Worm (Caenorhabditis elegans) whole organism, L2 larva: ENCODE results near the gene Y56A3A.41.

Experiments
- C34F6.9 ChIP-seq: fragments of 150-350 bp; optimal IDR thresholded peaks from 2 replicates; lab custom pipeline; 2014; ENCODE audit warnings: missing biosample characterization, missing genetic modification characterization
- F13H6.1 ChIP-seq: sonication (generic microtip); optimal IDR thresholded peaks from 2 replicates; lab custom pipeline; 2016; ENCODE audit warnings: missing genetic modification characterization, missing compliant biosample characterization
- R02D3.7 ChIP-seq: fragments of 150-350 bp; optimal IDR thresholded peaks from 2 replicates; lab custom pipeline; 2014; ENCODE audit warnings: missing biosample characterization, missing genetic modification characterization
- Y55F3AM.14 ChIP-seq: fragments of 200-800 bp; sonication (Bioruptor generic); optimal IDR thresholded peaks from 2 replicates; lab custom pipeline; 2018; ENCODE audit warnings: mild to moderate bottlenecking, missing genetic modification characterization, missing compliant biosample characterization
- ZK546.5 ChIP-seq: sonication (generic microtip); optimal IDR thresholded peaks from 2 replicates; lab custom pipeline; 2017; ENCODE audit warnings: missing biosample characterization, missing genetic modification characterization
- alr-1 ChIP-seq: fragments of 150-350 bp; optimal IDR thresholded peaks from 2 replicates; lab custom pipeline; 2014; ENCODE audit warnings: missing biosample characterization, missing genetic modification characterization
- aly-2 ChIP-seq: fragments of 150-350 bp; optimal IDR thresholded peaks from 2 replicates; lab custom pipeline; 2014; ENCODE audit warnings: missing biosample characterization, missing genetic modification characterization
- blmp-1 ChIP-seq: sonication (generic microtip); optimal IDR thresholded peaks from 2 replicates; lab custom pipeline; 2017; ENCODE audit warnings: missing genetic modification characterization, mild to moderate bottlenecking, missing compliant biosample characterization, antibody characterized with exemption, moderate library complexity; ENCODE audit not compliant: insufficient read depth
- ceh-16 ChIP-seq: fragments of 150-350 bp; optimal IDR thresholded peaks from 2 replicates; lab custom pipeline; 2014; ENCODE audit warnings: missing biosample characterization, missing genetic modification characterization
- ceh-82 ChIP-seq: fragments of 150-350 bp; optimal IDR thresholded peaks from 2 replicates; lab custom pipeline; 2014; ENCODE audit warnings: missing biosample characterization, missing genetic modification characterization
- crh-2 ChIP-seq: sonication (generic microtip); optimal IDR thresholded peaks from 2 replicates; lab custom pipeline; 2017; ENCODE audit warnings: missing biosample characterization, missing genetic modification characterization
- dmd-4 ChIP-seq: sonication (generic microtip); optimal IDR thresholded peaks from 2 replicates; lab custom pipeline; 2017; ENCODE audit warnings: missing biosample characterization, missing genetic modification characterization
- elt-1 ChIP-seq: fragments of 150-350 bp; optimal IDR thresholded peaks from 2 replicates; lab custom pipeline; 2014; ENCODE audit warnings: missing biosample characterization, missing genetic modification characterization
- elt-3 ChIP-seq: sonication (generic microtip); optimal IDR thresholded peaks from 2 replicates; lab custom pipeline; 2017; ENCODE audit warnings: missing biosample characterization, missing genetic modification characterization
- fos-1 ChIP-seq: fragments of 150-350 bp; optimal IDR thresholded peaks from 2 replicates; lab custom pipeline; 2014; ENCODE audit warnings: missing biosample characterization, missing genetic modification characterization
- gmeb-1 ChIP-seq: fragments of 150-350 bp; optimal IDR thresholded peaks from 2 replicates; lab custom pipeline; 2014; ENCODE audit warnings: missing biosample characterization, missing genetic modification characterization
- lin-11 ChIP-seq: fragments of 150-350 bp; sonication (generic microtip); optimal IDR thresholded peaks from 2 replicates; lab custom pipeline; 2014; ENCODE audit warnings: missing biosample characterization, missing genetic modification characterization, inconsistent platforms, mixed read lengths
- lin-13 ChIP-seq: fragments of 150-350 bp; optimal IDR thresholded peaks from 2 replicates; lab custom pipeline; 2014; ENCODE audit warnings: missing biosample characterization, missing genetic modification reagents, missing genetic modification characterization
- lin-39 ChIP-seq: fragments of 150-350 bp; optimal IDR thresholded peaks from 2 replicates; lab custom pipeline; 2014; ENCODE audit warnings: missing biosample characterization, missing genetic modification reagents, missing genetic modification characterization
- lsy-2 ChIP-seq, 2 experiments: fragments of 150-350 bp in 1 of 2; sonication (generic microtip) in 1 of 2; optimal IDR thresholded peaks; 2 replicates each; lab custom pipeline; 2014 to 2017; ENCODE audit warnings: missing biosample characterization in 2 of 2, missing genetic modification characterization in 2 of 2
- mab-5 ChIP-seq: fragments of 150-350 bp; optimal IDR thresholded peaks from 2 replicates; lab custom pipeline; 2014; ENCODE audit warnings: missing biosample characterization, missing genetic modification characterization
- mbf-1 ChIP-seq: sonication (generic microtip); optimal IDR thresholded peaks from 2 replicates; lab custom pipeline; 2017; ENCODE audit warnings: missing biosample characterization, missing genetic modification characterization
- mdl-1 ChIP-seq, 2 experiments: fragments of 150-350 bp in 1 of 2; sonication (generic microtip) in 1 of 2; optimal IDR thresholded peaks; 2 replicates each; lab custom pipeline; 2017; ENCODE audit warnings: missing biosample characterization in 2 of 2, missing genetic modification characterization in 2 of 2
- nhr-12 ChIP-seq: fragments of 150-350 bp; optimal IDR thresholded peaks from 2 replicates; lab custom pipeline; 2014; ENCODE audit warnings: missing biosample characterization, missing genetic modification characterization
- nhr-129 ChIP-seq: fragments of 150-350 bp; optimal IDR thresholded peaks from 2 replicates; lab custom pipeline; 2014; ENCODE audit warnings: missing biosample characterization, missing genetic modification characterization
- nhr-23 ChIP-seq: fragments of 150-350 bp; optimal IDR thresholded peaks from 2 replicates; lab custom pipeline; 2014; ENCODE audit warnings: missing biosample characterization, missing genetic modification reagents, missing genetic modification characterization
- nhr-237 ChIP-seq: fragments of 150-350 bp; optimal IDR thresholded peaks from 2 replicates; lab custom pipeline; 2014; ENCODE audit warnings: missing biosample characterization, missing genetic modification characterization
- nhr-25 ChIP-seq: fragments of 150-350 bp; sonication (generic microtip); optimal IDR thresholded peaks from 3 replicates; lab custom pipeline; 2014; ENCODE audit warnings: missing biosample characterization, missing genetic modification characterization
- nhr-6 ChIP-seq: fragments of 150-350 bp; optimal IDR thresholded peaks from 2 replicates; lab custom pipeline; 2014; ENCODE audit warnings: missing biosample characterization, missing genetic modification characterization
- nhr-77 ChIP-seq: fragments of 150-350 bp; optimal IDR thresholded peaks from 2 replicates; lab custom pipeline; 2014; ENCODE audit warnings: missing biosample characterization, missing genetic modification characterization
- peb-1 ChIP-seq: fragments of 150-350 bp; optimal IDR thresholded peaks from 2 replicates; lab custom pipeline; 2014; ENCODE audit warnings: missing biosample characterization, missing genetic modification characterization
- sem-4 ChIP-seq: fragments of 150-350 bp; optimal IDR thresholded peaks from 2 replicates; lab custom pipeline; 2014; ENCODE audit warnings: missing biosample characterization, missing genetic modification reagents, missing genetic modification characterization
- skn-1 ChIP-seq: sonication (generic microtip); optimal IDR thresholded peaks from 2 replicates; lab custom pipeline; 2017; ENCODE audit warnings: missing biosample characterization, missing genetic modification characterization
- sma-3 ChIP-seq: sonication (generic microtip); optimal IDR thresholded peaks from 2 replicates; lab custom pipeline; 2016; ENCODE audit warnings: missing genetic modification reagents, missing genetic modification characterization, missing compliant biosample characterization
- sma-9 ChIP-seq, 2 experiments: fragments of 150-350 bp in 1 of 2; sonication (generic microtip) in 1 of 2; optimal IDR thresholded peaks; 2 replicates each; lab custom pipeline; 2014 to 2016; ENCODE audit warnings: missing genetic modification characterization in 2 of 2, mild to moderate bottlenecking in 1 of 2, missing biosample characterization in 1 of 2, missing compliant biosample characterization in 1 of 2, missing genetic modification reagents in 1 of 2, moderate library complexity in 1 of 2
- snpc-4 ChIP-seq: fragments of 150-350 bp; optimal IDR thresholded peaks from 2 replicates; lab custom pipeline; 2014; ENCODE audit warnings: missing biosample characterization, missing genetic modification characterization
- unc-55 ChIP-seq: fragments of 150-350 bp; sonication (generic microtip); optimal IDR thresholded peaks from 3 replicates; lab custom pipeline; 2014; ENCODE audit warnings: missing biosample characterization, missing genetic modification reagents, missing genetic modification characterization
- zag-1 ChIP-seq: fragments of 150-350 bp; optimal IDR thresholded peaks from 2 replicates; lab custom pipeline; 2014; ENCODE audit warnings: missing biosample characterization, missing genetic modification characterization
- ztf-11 ChIP-seq: sonication (generic microtip); optimal IDR thresholded peaks from 2 replicates; lab custom pipeline; 2017; ENCODE audit warnings: missing biosample characterization, missing genetic modification characterization
- ztf-4 ChIP-seq: fragments of 150-350 bp; optimal IDR thresholded peaks from 2 replicates; lab custom pipeline; 2014; ENCODE audit warnings: missing biosample characterization, missing genetic modification characterization

The Y56A3A.41 gene

DNA sequence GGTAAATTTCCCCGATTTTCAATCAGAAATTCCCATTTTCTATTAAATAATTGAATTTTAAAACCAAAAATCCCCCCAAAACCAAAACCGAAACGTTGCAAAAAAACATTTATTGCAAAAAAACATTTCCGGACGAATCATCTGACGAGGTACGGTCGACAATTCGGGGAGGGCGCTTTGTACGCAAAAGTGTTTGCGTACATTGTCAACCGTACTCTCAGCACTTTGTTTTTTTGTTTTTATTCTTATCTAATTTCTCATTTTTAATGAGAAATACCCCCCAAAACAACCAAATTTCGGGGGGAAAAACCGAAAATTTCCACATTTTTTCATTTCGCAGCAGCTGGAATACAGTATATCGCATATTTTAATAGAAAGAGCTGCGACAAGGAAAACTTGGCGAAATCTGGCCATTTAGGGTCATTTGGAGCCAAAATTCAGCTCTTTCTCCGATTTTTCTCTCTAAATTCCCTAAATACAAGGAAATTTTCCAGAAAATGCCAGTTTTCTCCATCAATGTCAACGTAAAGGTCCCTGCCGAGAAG, 45.1 kb downstream of the Y56A3A.41 start, which contains the start of gene mif-1:
Gene mif-1 (plus strand): TSS at position 495 of the 545 bp plus-strand sequence.
- TF ChIP-seq ceh-82 (tag; lab: Kevin White, UChicago) (no peak), nhr-237 (tag; lab: Kevin White, UChicago) (no peak), mdl-1 (tag; optimal IDR thresholded peaks at IDR 0.05; lab: Kevin White, UChicago) (no peak), crh-2 (tag; lab: Kevin White, UChicago) (no peak), lsy-2 (tag; optimal IDR thresholded peaks at IDR 0.05; lab: Kevin White, UChicago) (peak; percentile 86 to 98), ZK546.5 (tag; lab: Kevin White, UChicago) (no peak), peb-1 (no peak), nhr-23 (no peak), gmeb-1 (tag; lab: Kevin White, UChicago) (peak; percentile 36), ztf-4 (tag; lab: Kevin White, UChicago) (no peak), C34F6.9 (tag; lab: Kevin White, UChicago) (peak; percentile 54), mab-5 (tag; lab: Kevin White, UChicago) (no peak), nhr-12 (tag; lab: Kevin White, UChicago) (no peak), lin-13 (GFP tag; lab: Kevin White, UChicago) (peak; percentile 32), elt-1 (tag; lab: Kevin White, UChicago) (no peak), nhr-6 (no peak), fos-1 (no peak), dmd-4 (tag; lab: Kevin White, UChicago) (no peak), unc-55 (GFP tag; lab: Kevin White, UChicago) (peak; percentile 64), sma-9 (GFP tag; optimal IDR thresholded peaks at IDR 0.05; lab: Kevin White, UChicago) (no peak), sma-9 (tag; optimal IDR thresholded peaks at IDR 0.05; lab: Kevin White, UChicago) (no peak), snpc-4 (tag; lab: Kevin White, UChicago) (no peak), lin-11 (tag; lab: Kevin White, UChicago) (no peak), sma-3 (no peak), aly-2 (no peak), alr-1 (tag; lab: Kevin White, UChicago) (no peak), nhr-25 (tag; lab: Kevin White, UChicago) (no peak), nhr-77 (tag; lab: Kevin White, UChicago) (no peak), sem-4 (no peak), mbf-1 (tag; lab: Kevin White, UChicago) (no peak), ceh-16 (tag; lab: Kevin White, UChicago) (no peak), elt-3 (tag; lab: Kevin White, UChicago) (no peak), nhr-129 (peak; percentile 41), skn-1 (tag; lab: Kevin White, UChicago) (no peak), lin-39 (no peak), Y55F3AM.14 (GFP tag; lab: Kevin White, UChicago) (no peak), R02D3.7 (tag; lab: Kevin White, UChicago) (no peak)

DNA sequence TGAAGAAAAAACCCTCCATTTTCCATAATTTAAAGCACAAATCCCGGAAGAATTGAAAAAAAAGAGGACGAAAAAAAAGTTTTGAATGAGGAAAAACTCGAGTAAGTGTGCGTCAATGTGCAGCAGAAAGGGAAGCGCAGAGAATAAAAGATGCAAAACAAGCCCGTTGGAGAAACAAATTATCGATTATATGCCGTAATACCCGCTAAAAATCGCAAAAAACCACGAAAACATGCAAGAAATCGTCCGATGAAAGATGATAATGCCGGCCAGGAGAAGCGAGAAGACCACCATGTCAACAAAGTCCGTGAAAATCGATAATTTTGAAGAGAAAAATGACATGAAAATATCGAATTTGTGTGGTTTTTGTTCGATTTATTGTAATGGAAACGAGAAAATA, 45.8 kb downstream of the Y56A3A.41 start:
- TF ChIP-seq mdl-1 (tag; optimal IDR thresholded peaks at IDR 0.05; lab: Kevin White, UChicago) (no peak), zag-1 (no peak), ceh-82 (tag; lab: Kevin White, UChicago) (no peak), mbf-1 (tag; lab: Kevin White, UChicago) (no peak), peb-1 (no peak), R02D3.7 (tag; lab: Kevin White, UChicago) (no peak), nhr-6 (no peak)

ce11 chrIII:11846365-11846764, 46.5 kb downstream of the Y56A3A.41 start, which contains the start of gene ntl-3:
Gene ntl-3 (minus strand): TSS chrIII:11846465.
- TF ChIP-seq sem-4 = no peak
- TF ChIP-seq zag-1 = no peak
- no peak for TF ChIP-seq ztf-11 (tag; lab: Kevin White, UChicago)
- TF ChIP-seq ZK546.5 (tag; lab: Kevin White, UChicago) = no peak
- TF ChIP-seq nhr-23 = no peak
- TF ChIP-seq blmp-1 (tag; lab: Kevin White, UChicago) = no peak
- no peak for TF ChIP-seq F13H6.1 (tag; lab: Kevin White, UChicago)
- TF ChIP-seq, all 48 proteins: peak for 0
